Fruit fly (Drosophila melanogaster): ENCODE results near the gene Aplip1.

The Aplip1 gene

DNA sequence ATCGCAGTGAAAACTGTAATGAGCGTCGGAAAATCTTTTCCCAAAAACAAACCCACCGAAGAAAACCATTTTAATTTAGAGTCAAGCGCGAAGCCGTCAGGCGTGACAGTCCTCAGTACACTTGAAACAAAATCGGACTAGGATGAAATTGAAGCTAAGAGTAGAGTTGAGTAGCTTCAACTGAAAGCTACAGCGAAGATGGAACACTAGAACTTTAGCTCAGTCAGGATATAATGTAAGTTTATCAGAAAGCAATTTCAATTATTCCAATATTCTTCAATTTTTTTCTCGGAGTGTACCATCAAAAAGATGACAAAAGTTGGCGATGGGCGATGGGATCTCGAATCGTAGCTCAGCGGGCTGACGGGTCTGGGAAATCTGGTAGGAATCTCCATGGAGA is 20.3 kb downstream of the Aplip1 start (continued):
- TF ChIP-seq sug (tag; optimal IDR thresholded peaks at IDR 0.05) (no peak), CG2712 (tag; optimal IDR thresholded peaks at IDR 0.05) (peak; percentile 64), hb (GFP tag; IDR thresholded peaks at IDR 0.05; ENCODE audit: partially characterized antibody) (no peak), Bgb (GFP tag; IDR thresholded peaks at IDR 0.05; ENCODE audit: partially characterized antibody) (no peak), lab (GFP tag; optimal IDR thresholded peaks at IDR 0.05) (peak; percentile 58), CG12071 (GFP tag; optimal IDR thresholded peaks at IDR 0.05) (peak; percentile 4), Deaf1 (tag; optimal IDR thresholded peaks at IDR 0.05) (no peak), CG9797 (GFP tag; optimal IDR thresholded peaks at IDR 0.05) (no peak), Mes4 (GFP tag; optimal IDR thresholded peaks at IDR 0.05) (no peak), CG3838 (GFP tag; optimal IDR thresholded peaks at IDR 0.05) (no peak), al (GFP tag; IDR thresholded peaks at IDR 0.05) (no peak), E2f1 (GFP tag; IDR thresholded peaks at IDR 0.05) (peak; percentile 40; the same call in 1 of the 2 replicates), CG14441 (GFP tag; IDR thresholded peaks at IDR 0.05) (0 out of 2 replicates have a peak, but pooled peaks have one; percentile 18), bowl (GFP tag; IDR thresholded peaks at IDR 0.05) (no peak), cas (GFP tag; IDR thresholded peaks at IDR 0.05) (no peak), CG8765 (GFP tag; IDR thresholded peaks at IDR 0.05) (no peak), sisA (GFP tag; IDR thresholded peaks at IDR 0.05) (peak; percentile 65), Oli (tag; optimal IDR thresholded peaks at IDR 0.05) (peak; percentile 49), Lim3 (GFP tag; IDR thresholded peaks at IDR 0.05) (no peak), tup (GFP tag; optimal IDR thresholded peaks at IDR 0.05) (no peak), hbn (GFP tag; IDR thresholded peaks at IDR 0.05; ENCODE audit: partially characterized antibody) (no peak), Rx (GFP tag; IDR thresholded peaks at IDR 0.05) (peak; percentile 11; the same call in 1 of the 2 replicates), CG30020 (tag; optimal IDR thresholded peaks at IDR 0.05) (no peak), CG8359 (GFP tag; optimal IDR thresholded peaks at IDR 0.05; ENCODE audit: borderline replicate concordance) (peak; percentile 21), CrebB (tag; optimal IDR thresholded peaks at IDR 0.05) (no peak), nom (GFP tag; optimal IDR thresholded peaks at IDR 0.05) (no peak), CG13123 (GFP tag; optimal IDR thresholded peaks at IDR 0.05) (no peak), lola (GFP tag; optimal IDR thresholded peaks at IDR 0.05) (peak in 1 of 3 experiments; percentile 44), CG4404 (GFP tag; IDR thresholded peaks at IDR 0.05) (0 out of 2 replicates have a peak, but pooled peaks have one; percentile 8), CG17802 (tag; optimal IDR thresholded peaks at IDR 0.05) (no peak), CG31365 (tag; optimal IDR thresholded peaks at IDR 0.05) (no peak), Six4 (GFP tag; optimal IDR thresholded peaks at IDR 0.05) (peak; percentile 1), Hr78 (GFP tag; optimal IDR thresholded peaks at IDR 0.05) (no peak), CG14710 (tag; optimal IDR thresholded peaks at IDR 0.05) (peak; percentile 57), CG7745 (tag; optimal IDR thresholded peaks at IDR 0.05) (no peak), ap (GFP tag; IDR thresholded peaks at IDR 0.05) (0 out of 2 replicates have a peak, but pooled peaks have one; percentile 37), Dad (GFP tag; optimal IDR thresholded peaks at IDR 0.05) (peak; percentile 3), CG12942 (GFP tag; optimal IDR thresholded peaks at IDR 0.05) (no peak), Ptx1 (GFP tag; IDR thresholded peaks at IDR 0.05) (peak; percentile 54), CG6791 (GFP tag; IDR thresholded peaks at IDR 0.05; ENCODE audit: partially characterized antibody) (no peak), Hand (GFP tag; optimal IDR thresholded peaks at IDR 0.05) (no peak), CG6683 (GFP tag; optimal IDR thresholded peaks at IDR 0.05) (no peak), Dbx (GFP tag; IDR thresholded peaks at IDR 0.05) (0 out of 3 replicates have a peak, but pooled peaks have one; percentile 19), Gug (GFP tag; IDR thresholded peaks at IDR 0.05) (no peak), CG1602 (GFP tag; optimal IDR thresholded peaks at IDR 0.05) (no peak), Opbp (GFP tag; IDR thresholded peaks at IDR 0.05; ENCODE audit: partially characterized antibody) (no peak), fd3F (GFP tag; optimal IDR thresholded peaks at IDR 0.05) (no peak), CG9727 (GFP tag; optimal IDR thresholded peaks at IDR 0.05) (peak; percentile 9), Bdp1 (GFP tag; optimal IDR thresholded peaks at IDR 0.05) (no peak), Fer2 (tag; optimal IDR thresholded peaks at IDR 0.05) (no peak)

Measured in whole organism, embryonic.